Worm (Caenorhabditis elegans) whole organism, L4 larva: ENCODE results near the gene W03D2.9.

Experiments used
- D1046.2 ChIP-seq: fragments of 200-800 bp; sonication (Bioruptor generic); IDR thresholded peaks from 2 replicates; pipeline ENCODE4 v1.3.6; 2022; ENCODE audit warnings: missing genetic modification characterization, missing compliant biosample characterization
- F26F4.8 ChIP-seq: fragments of 200-800 bp; sonication (Bioruptor generic); conservative IDR thresholded peaks from 2 replicates; pipeline ENCODE4 v1.3.6; 2022; ENCODE audit warnings: missing genetic modification characterization, missing compliant biosample characterization
- F49E8.2 ChIP-seq: sonication (generic microtip); optimal IDR thresholded peaks from 2 replicates; lab custom pipeline; 2016; ENCODE audit warnings: missing compliant biosample characterization, mild to moderate bottlenecking, missing genetic modification characterization, borderline replicate concordance
- T26A8.4 ChIP-seq: fragments of 200-800 bp; sonication (Bioruptor generic); IDR thresholded peaks from 2 replicates; pipeline ENCODE4 v1.3.6; 2022; ENCODE audit warnings: missing genetic modification characterization, missing compliant biosample characterization
- aha-1 ChIP-seq: fragments of 150-350 bp; peaks from one replicate; lab custom pipeline; 2014; ENCODE audit warnings: missing biosample characterization, missing genetic modification characterization
- ama-1 ChIP-seq: fragments of 150-350 bp; optimal IDR thresholded peaks from 2 replicates; lab custom pipeline; 2014; ENCODE audit warnings: inconsistent platforms, mixed read lengths
- ctbp-1 ChIP-seq: fragments of 200-800 bp; sonication (Bioruptor generic); IDR thresholded peaks from 2 replicates; pipeline ENCODE4 v1.3.6; 2022; ENCODE audit warnings: missing genetic modification reagents, missing genetic modification characterization, missing compliant biosample characterization
- daf-12 ChIP-seq: fragments of 150-350 bp; optimal IDR thresholded peaks from 2 replicates; lab custom pipeline; 2014; ENCODE audit warnings: missing biosample characterization, missing genetic modification reagents, missing genetic modification characterization
- daf-16 ChIP-seq, 3 experiments: sonication (generic microtip); optimal IDR thresholded peaks; 2 replicates each; lab custom pipeline; 2016 to 2017; ENCODE audit warnings: missing genetic modification characterization in 3 of 3, missing genetic modification reagents in 3 of 3, mild to moderate bottlenecking in 2 of 3, missing compliant biosample characterization in 2 of 3, missing biosample characterization in 1 of 3, moderate library complexity in 1 of 3
- dmd-6 ChIP-seq: fragments of 200-800 bp; sonication (Bioruptor generic); IDR thresholded peaks from 2 replicates; pipeline ENCODE4 v1.3.6; 2022; ENCODE audit warnings: missing genetic modification reagents, missing genetic modification characterization, missing compliant biosample characterization
- dpl-1 ChIP-seq: fragments of 150-350 bp; optimal IDR thresholded peaks from 2 replicates; lab custom pipeline; 2014; ENCODE audit warnings: missing biosample characterization, missing genetic modification reagents, missing genetic modification characterization
- duxl-1 ChIP-seq: sonication (generic microtip); optimal IDR thresholded peaks from 2 replicates; lab custom pipeline; 2016; ENCODE audit warnings: mild to moderate bottlenecking, missing genetic modification characterization, moderate library complexity, missing compliant biosample characterization; ENCODE audit not compliant: poor library complexity
- dve-1 ChIP-seq: sonication (generic microtip); optimal IDR thresholded peaks from 2 replicates; lab custom pipeline; 2017; ENCODE audit warnings: antibody characterized with exemption, mild to moderate bottlenecking, missing genetic modification characterization, missing compliant biosample characterization; ENCODE audit not compliant: insufficient read depth
- egl-27 ChIP-seq: sonication (generic microtip); optimal IDR thresholded peaks from 3 replicates; lab custom pipeline; 2017; ENCODE audit warnings: missing biosample characterization, missing genetic modification reagents, missing genetic modification characterization
- egl-43 ChIP-seq: fragments of 200-800 bp; sonication (Bioruptor generic); IDR thresholded peaks from 2 replicates; pipeline ENCODE4 v1.3.6; 2022; ENCODE audit warnings: missing genetic modification reagents, missing genetic modification characterization, missing compliant biosample characterization
- fkh-10 ChIP-seq: fragments of 150-350 bp; optimal IDR thresholded peaks from 2 replicates; lab custom pipeline; 2014; ENCODE audit warnings: missing biosample characterization, missing genetic modification reagents, missing genetic modification characterization
- gei-8 ChIP-seq: fragments of 200-800 bp; sonication (Bioruptor generic); optimal IDR thresholded peaks from 2 replicates; lab custom pipeline; 2018; ENCODE audit warnings: mild to moderate bottlenecking, missing genetic modification characterization, missing compliant biosample characterization
- hif-1 ChIP-seq, 2 experiments: sonication (generic microtip); optimal IDR thresholded peaks; 2 replicates each; lab custom pipeline; 2016 to 2017; ENCODE audit warnings: missing compliant biosample characterization in 2 of 2, missing genetic modification characterization in 2 of 2, missing genetic modification reagents in 2 of 2, missing genotype in 2 of 2, mild to moderate bottlenecking in 1 of 2
- hlh-11 ChIP-seq: fragments of 200-800 bp; sonication (Bioruptor generic); optimal IDR thresholded peaks from 2 replicates; lab custom pipeline; 2018; ENCODE audit warnings: mild to moderate bottlenecking, missing genetic modification characterization, missing compliant biosample characterization
- hmg-1.1 ChIP-seq: fragments of 200-800 bp; sonication (Bioruptor generic); IDR thresholded peaks from 2 replicates; pipeline ENCODE4 v1.3.6; 2022; ENCODE audit warnings: missing genetic modification reagents, missing genetic modification characterization, missing compliant biosample characterization
- jun-1 ChIP-seq: fragments of 150-350 bp; optimal IDR thresholded peaks from 2 replicates; lab custom pipeline; 2014; ENCODE audit warnings: missing biosample characterization, missing genetic modification reagents, missing genetic modification characterization
- lin-29 ChIP-seq: fragments of 200-800 bp; sonication (Bioruptor generic); IDR thresholded peaks from 2 replicates; pipeline ENCODE4 v1.3.6; 2022; ENCODE audit warnings: missing genetic modification reagents, missing genetic modification characterization, missing compliant biosample characterization
- lsy-2 ChIP-seq, 2 experiments: fragments of 150-350 bp in 1 of 2; sonication (generic microtip) in 1 of 2; optimal IDR thresholded peaks; 2 replicates each; lab custom pipeline; 2014 to 2017; ENCODE audit warnings: missing biosample characterization in 2 of 2, missing genetic modification characterization in 2 of 2
- mdl-1 ChIP-seq, 2 experiments: fragments of 150-350 bp in 1 of 2; sonication (generic microtip) in 1 of 2; optimal IDR thresholded peaks; 2 replicates each; lab custom pipeline; 2014 to 2017; ENCODE audit warnings: missing biosample characterization in 2 of 2, missing genetic modification characterization in 2 of 2
- mep-1 ChIP-seq: fragments of 150-350 bp; sonication (generic microtip); optimal IDR thresholded peaks from 3 replicates; lab custom pipeline; 2014; ENCODE audit warnings: missing biosample characterization, missing genetic modification characterization
- mes-2 ChIP-seq: sonication (generic microtip); optimal IDR thresholded peaks from 2 replicates; lab custom pipeline; 2016; ENCODE audit warnings: missing genotype, mild to moderate bottlenecking, missing genetic modification characterization, missing compliant biosample characterization; ENCODE audit not compliant: poor library complexity, severe bottlenecking
- mxl-2 ChIP-seq: fragments of 200-800 bp; sonication (Bioruptor generic); conservative IDR thresholded peaks from 2 replicates; pipeline ENCODE4 v1.3.6; 2022; ENCODE audit warnings: missing genetic modification reagents, missing genetic modification characterization, missing compliant biosample characterization
- mxl-3 ChIP-seq: fragments of 200-800 bp; sonication (Bioruptor generic); optimal IDR thresholded peaks from 2 replicates; lab custom pipeline; 2018; ENCODE audit warnings: mild to moderate bottlenecking, missing genetic modification characterization, missing compliant biosample characterization
- nhr-10 ChIP-seq: fragments of 150-350 bp; optimal IDR thresholded peaks from 2 replicates; lab custom pipeline; 2014; ENCODE audit warnings: missing biosample characterization, missing genetic modification characterization
- nhr-102 ChIP-seq: sonication (generic microtip); optimal IDR thresholded peaks from 2 replicates; lab custom pipeline; 2016; ENCODE audit warnings: mild to moderate bottlenecking, missing genetic modification characterization, moderate library complexity, missing compliant biosample characterization
- nhr-11 ChIP-seq: fragments of 150-350 bp; optimal IDR thresholded peaks from 2 replicates; lab custom pipeline; 2014; ENCODE audit warnings: missing biosample characterization, missing genetic modification characterization
- nhr-25 ChIP-seq: sonication (generic microtip); optimal IDR thresholded peaks from 2 replicates; lab custom pipeline; 2017; ENCODE audit warnings: missing genetic modification characterization, mild to moderate bottlenecking, missing compliant biosample characterization, antibody characterized with exemption, moderate library complexity, borderline replicate concordance; ENCODE audit not compliant: insufficient read depth
- nhr-28 ChIP-seq: fragments of 150-350 bp; optimal IDR thresholded peaks from 2 replicates; lab custom pipeline; 2014; ENCODE audit warnings: missing biosample characterization, missing genetic modification characterization
- nhr-48 ChIP-seq: sonication (generic microtip); optimal IDR thresholded peaks from 2 replicates; lab custom pipeline; 2016; ENCODE audit warnings: mild to moderate bottlenecking, missing genetic modification characterization, missing compliant biosample characterization
- nhr-77 ChIP-seq: fragments of 150-350 bp; optimal IDR thresholded peaks from 2 replicates; lab custom pipeline; 2014; ENCODE audit warnings: missing biosample characterization, missing genetic modification characterization
- pha-4 ChIP-seq, 2 experiments: fragments of 150-350 bp in 1 of 2; fragments of 200-800 bp in 1 of 2; sonication (Bioruptor generic) in 1 of 2; IDR thresholded peaks in 1 of 2; optimal IDR thresholded peaks in 1 of 2; 2 replicates each; pipeline versions ENCODE4 v1.3.6 to Lab custom; 2014 to 2022; ENCODE audit warnings: missing genetic modification characterization in 2 of 2, missing genetic modification reagents in 2 of 2, missing biosample characterization in 1 of 2, missing compliant biosample characterization in 1 of 2
- php-3 ChIP-seq: fragments of 200-800 bp; sonication (Bioruptor generic); IDR thresholded peaks from 2 replicates; pipeline ENCODE4 v1.3.6; 2022; ENCODE audit warnings: missing genetic modification reagents, missing genetic modification characterization, missing compliant biosample characterization
- pqm-1 ChIP-seq: sonication (generic microtip); optimal IDR thresholded peaks from 2 replicates; lab custom pipeline; 2017; ENCODE audit warnings: missing biosample characterization, missing genetic modification characterization
- rbr-2 ChIP-seq: sonication (generic microtip); optimal IDR thresholded peaks from 2 replicates; lab custom pipeline; 2016; ENCODE audit warnings: missing genotype, missing genetic modification characterization, missing compliant biosample characterization
- saeg-2 ChIP-seq: fragments of 200-800 bp; sonication (Bioruptor generic); IDR thresholded peaks from 2 replicates; pipeline ENCODE4 v1.3.6; 2022; ENCODE audit warnings: missing genetic modification reagents, missing genetic modification characterization, missing compliant biosample characterization
- sdz-12 ChIP-seq: fragments of 200-800 bp; sonication (Bioruptor generic); optimal IDR thresholded peaks from 2 replicates; lab custom pipeline; 2018; ENCODE audit warnings: mild to moderate bottlenecking, missing genetic modification characterization, missing compliant biosample characterization
- set-16 ChIP-seq: fragments of 200-800 bp; sonication (Bioruptor generic); IDR thresholded peaks from 2 replicates; pipeline ENCODE4 v1.3.6; 2022; ENCODE audit warnings: missing genetic modification reagents, missing genetic modification characterization, missing compliant biosample characterization
- tra-1 ChIP-seq: fragments of 200-800 bp; sonication (Bioruptor generic); IDR thresholded peaks from 2 replicates; pipeline ENCODE4 v1.3.6; 2022; ENCODE audit warnings: missing genetic modification reagents, missing genetic modification characterization, missing compliant biosample characterization
- unc-62 ChIP-seq, 3 experiments: fragments of 150-350 bp in 1 of 3; sonication (generic microtip); optimal IDR thresholded peaks in 2 of 3; peaks in 1 of 3; 1 replicate in 1 of 3; 2 replicates in 2 of 3; lab custom pipeline; 2014 to 2017; ENCODE audit warnings: missing biosample characterization in 3 of 3, missing genetic modification characterization in 3 of 3, missing genetic modification reagents in 3 of 3, missing genotype in 1 of 3
- vab-7 ChIP-seq: fragments of 200-800 bp; sonication (Bioruptor generic); IDR thresholded peaks from 2 replicates; pipeline ENCODE4 v1.3.6; 2022; ENCODE audit warnings: missing genetic modification reagents, missing genetic modification characterization, missing compliant biosample characterization
- zfp-2 ChIP-seq: sonication (generic microtip); optimal IDR thresholded peaks from 2 replicates; lab custom pipeline; 2016; ENCODE audit warnings: mild to moderate bottlenecking, missing genetic modification characterization, missing compliant biosample characterization

Gene W03D2.9

ce11 chrIV:4024159-4025004 is 50.1 kb downstream of the W03D2.9 start:
- TF ChIP-seq lin-29 (GFP tag; lab: Robert Waterston, UW) (peak; percentile 68), lsy-2 (tag; optimal IDR thresholded peaks at IDR 0.05; lab: Kevin White, UChicago) (peak in 1 of 2 experiments; percentile 63), tra-1 (GFP tag; lab: Robert Waterston, UW) (peak; percentile 86), nhr-10 (tag; lab: Kevin White, UChicago) (peak; percentile 23), ama-1 (lab: Kevin White, UChicago) (no peak), gei-8 (GFP tag; lab: Kevin White, UChicago) (peak; percentile 70), egl-27 (tag; lab: Kevin White, UChicago) (no peak), aha-1 (tag; lab: Kevin White, UChicago) (peak; percentile 72), set-16 (peak; percentile 85), rbr-2 (tag; lab: Kevin White, UChicago) (peak; percentile 54), nhr-102 (tag; lab: Kevin White, UChicago) (peak; percentile 61), nhr-28 (peak; percentile 93), vab-7 (no peak), saeg-2 (GFP tag; lab: Robert Waterston, UW) (peak; percentile 14; the same call in 1 of the 2 replicates), ctbp-1 (GFP tag; lab: Robert Waterston, UW) (peak; percentile 37; the same call in 1 of the 2 replicates), jun-1 (peak; percentile 72), fkh-10 (GFP tag; lab: Kevin White, UChicago) (no peak), pqm-1 (tag; lab: Kevin White, UChicago) (peak; percentile 20), T26A8.4 (GFP tag; lab: Robert Waterston, UW) (peak; percentile 66), hmg-1.1 (peak; percentile 70), hif-1 (tag; optimal IDR thresholded peaks at IDR 0.05; lab: Kevin White, UChicago) (peak in 1 of 2 experiments; percentile 88), nhr-48 (tag; lab: Kevin White, UChicago) (peak; percentile 68), mdl-1 (tag; optimal IDR thresholded peaks at IDR 0.05; lab: Kevin White, UChicago) (peak in 1 of 2 experiments; percentile 82), php-3 (GFP tag; lab: Robert Waterston, UW) (peak; percentile 27; the same call in 1 of the 2 replicates), unc-62 (GFP tag; optimal IDR thresholded peaks at IDR 0.05 in 1 of 2; lab: Kevin White, UChicago) (peak in 1 of 2 experiments; percentile 55), unc-62 (tag; optimal IDR thresholded peaks at IDR 0.05; lab: Kevin White, UChicago) (no peak), duxl-1 (tag; lab: Kevin White, UChicago) (peak; percentile 23), F49E8.2 (tag; lab: Kevin White, UChicago) (no peak), zfp-2 (tag; lab: Kevin White, UChicago) (no peak), daf-12 (tag; lab: Kevin White, UChicago) (no peak), mes-2 (tag; lab: Kevin White, UChicago) (peak; percentile 80), pha-4 (GFP tag; IDR thresholded peaks at IDR 0.05; lab: Robert Waterston, UW) (peak; percentile 79), pha-4 (tag; optimal IDR thresholded peaks at IDR 0.05; lab: Kevin White, UChicago) (no peak), mxl-3 (GFP tag; lab: Kevin White, UChicago) (peak; percentile 5), nhr-11 (tag; lab: Kevin White, UChicago) (peak; percentile 64), sdz-12 (GFP tag; lab: Kevin White, UChicago) (no peak), egl-43 (peak; percentile 64; the same call in 1 of the 2 replicates), mxl-2 (GFP tag; lab: Robert Waterston, UW) (no peak), hlh-11 (tag; lab: Kevin White, UChicago) (peak; percentile 93), F26F4.8 (GFP tag; lab: Robert Waterston, UW) (no peak), nhr-25 (tag; lab: Kevin White, UChicago) (peak; percentile 46), dpl-1 (GFP tag; lab: Kevin White, UChicago) (peak; percentile 38), dve-1 (tag; lab: Kevin White, UChicago) (peak; percentile 90), nhr-77 (tag; lab: Kevin White, UChicago) (peak; percentile 84), D1046.2 (GFP tag; lab: Robert Waterston, UW) (no peak), mep-1 (peak; percentile 80), daf-16 (GFP tag; optimal IDR thresholded peaks at IDR 0.05; lab: Kevin White, UChicago) (peak in 1 of 2 experiments; percentile 97), daf-16 (tag; optimal IDR thresholded peaks at IDR 0.05; lab: Kevin White, UChicago) (peak; percentile 80), dmd-6 (GFP tag; lab: Robert Waterston, UW) (peak; percentile 96)
- TF ChIP-seq, all 104 proteins: peak for 35
